Worm (Caenorhabditis elegans) whole organism, L2 larva: Measurements from ENCODE around the gene abhd-5.1.

Experiments
- C34F6.9 ChIP-seq: fragments of 150-350 bp; optimal IDR thresholded peaks from 2 replicates; lab custom pipeline; 2014; ENCODE audit warnings: missing biosample characterization, missing genetic modification characterization
- F13H6.1 ChIP-seq: sonication (generic microtip); optimal IDR thresholded peaks from 2 replicates; lab custom pipeline; 2016; ENCODE audit warnings: missing genetic modification characterization, missing compliant biosample characterization
- R02D3.7 ChIP-seq: fragments of 150-350 bp; optimal IDR thresholded peaks from 2 replicates; lab custom pipeline; 2014; ENCODE audit warnings: missing biosample characterization, missing genetic modification characterization
- ZK546.5 ChIP-seq: sonication (generic microtip); optimal IDR thresholded peaks from 2 replicates; lab custom pipeline; 2017; ENCODE audit warnings: missing biosample characterization, missing genetic modification characterization
- alr-1 ChIP-seq: fragments of 150-350 bp; optimal IDR thresholded peaks from 2 replicates; lab custom pipeline; 2014; ENCODE audit warnings: missing biosample characterization, missing genetic modification characterization
- aly-2 ChIP-seq: fragments of 150-350 bp; optimal IDR thresholded peaks from 2 replicates; lab custom pipeline; 2014; ENCODE audit warnings: missing biosample characterization, missing genetic modification characterization
- ceh-82 ChIP-seq: fragments of 150-350 bp; optimal IDR thresholded peaks from 2 replicates; lab custom pipeline; 2014; ENCODE audit warnings: missing biosample characterization, missing genetic modification characterization
- crh-2 ChIP-seq: sonication (generic microtip); optimal IDR thresholded peaks from 2 replicates; lab custom pipeline; 2017; ENCODE audit warnings: missing biosample characterization, missing genetic modification characterization
- dmd-4 ChIP-seq: sonication (generic microtip); optimal IDR thresholded peaks from 2 replicates; lab custom pipeline; 2017; ENCODE audit warnings: missing biosample characterization, missing genetic modification characterization
- egl-27 ChIP-seq: sonication (generic microtip); optimal IDR thresholded peaks from 3 replicates; lab custom pipeline; 2017; ENCODE audit warnings: missing biosample characterization, missing genetic modification reagents, missing genetic modification characterization
- elt-1 ChIP-seq: fragments of 150-350 bp; optimal IDR thresholded peaks from 2 replicates; lab custom pipeline; 2014; ENCODE audit warnings: missing biosample characterization, missing genetic modification characterization
- elt-3 ChIP-seq: sonication (generic microtip); optimal IDR thresholded peaks from 2 replicates; lab custom pipeline; 2017; ENCODE audit warnings: missing biosample characterization, missing genetic modification characterization
- fos-1 ChIP-seq: fragments of 150-350 bp; optimal IDR thresholded peaks from 2 replicates; lab custom pipeline; 2014; ENCODE audit warnings: missing biosample characterization, missing genetic modification characterization
- lin-39 ChIP-seq: fragments of 150-350 bp; optimal IDR thresholded peaks from 2 replicates; lab custom pipeline; 2014; ENCODE audit warnings: missing biosample characterization, missing genetic modification reagents, missing genetic modification characterization
- lsy-2 ChIP-seq, 2 experiments: fragments of 150-350 bp in 1 of 2; sonication (generic microtip) in 1 of 2; optimal IDR thresholded peaks; 2 replicates each; lab custom pipeline; 2014 to 2017; ENCODE audit warnings: missing biosample characterization in 2 of 2, missing genetic modification characterization in 2 of 2
- mab-5 ChIP-seq: fragments of 150-350 bp; optimal IDR thresholded peaks from 2 replicates; lab custom pipeline; 2014; ENCODE audit warnings: missing biosample characterization, missing genetic modification characterization
- mdl-1 ChIP-seq, 2 experiments: fragments of 150-350 bp in 1 of 2; sonication (generic microtip) in 1 of 2; optimal IDR thresholded peaks; 2 replicates each; lab custom pipeline; 2017; ENCODE audit warnings: missing biosample characterization in 2 of 2, missing genetic modification characterization in 2 of 2
- nhr-11 ChIP-seq: fragments of 150-350 bp; optimal IDR thresholded peaks from 2 replicates; lab custom pipeline; 2014; ENCODE audit warnings: missing biosample characterization, missing genetic modification characterization
- nhr-129 ChIP-seq: fragments of 150-350 bp; optimal IDR thresholded peaks from 2 replicates; lab custom pipeline; 2014; ENCODE audit warnings: missing biosample characterization, missing genetic modification characterization
- nhr-21 ChIP-seq: fragments of 150-350 bp; optimal IDR thresholded peaks from 2 replicates; lab custom pipeline; 2014; ENCODE audit warnings: missing biosample characterization, missing genetic modification characterization
- nhr-25 ChIP-seq: fragments of 150-350 bp; sonication (generic microtip); optimal IDR thresholded peaks from 3 replicates; lab custom pipeline; 2014; ENCODE audit warnings: missing biosample characterization, missing genetic modification characterization
- nhr-6 ChIP-seq: fragments of 150-350 bp; optimal IDR thresholded peaks from 2 replicates; lab custom pipeline; 2014; ENCODE audit warnings: missing biosample characterization, missing genetic modification characterization
- nhr-77 ChIP-seq: fragments of 150-350 bp; optimal IDR thresholded peaks from 2 replicates; lab custom pipeline; 2014; ENCODE audit warnings: missing biosample characterization, missing genetic modification characterization
- peb-1 ChIP-seq: fragments of 150-350 bp; optimal IDR thresholded peaks from 2 replicates; lab custom pipeline; 2014; ENCODE audit warnings: missing biosample characterization, missing genetic modification characterization
- sem-4 ChIP-seq: fragments of 150-350 bp; optimal IDR thresholded peaks from 2 replicates; lab custom pipeline; 2014; ENCODE audit warnings: missing biosample characterization, missing genetic modification reagents, missing genetic modification characterization
- skn-1 ChIP-seq: sonication (generic microtip); optimal IDR thresholded peaks from 2 replicates; lab custom pipeline; 2017; ENCODE audit warnings: missing biosample characterization, missing genetic modification characterization
- sma-3 ChIP-seq: sonication (generic microtip); optimal IDR thresholded peaks from 2 replicates; lab custom pipeline; 2016; ENCODE audit warnings: missing genetic modification reagents, missing genetic modification characterization, missing compliant biosample characterization
- sma-9 ChIP-seq, 2 experiments: fragments of 150-350 bp in 1 of 2; sonication (generic microtip) in 1 of 2; optimal IDR thresholded peaks; 2 replicates each; lab custom pipeline; 2014 to 2016; ENCODE audit warnings: missing genetic modification characterization in 2 of 2, mild to moderate bottlenecking in 1 of 2, missing biosample characterization in 1 of 2, missing compliant biosample characterization in 1 of 2, missing genetic modification reagents in 1 of 2, moderate library complexity in 1 of 2
- unc-39 ChIP-seq: fragments of 150-350 bp; optimal IDR thresholded peaks from 2 replicates; lab custom pipeline; 2014; ENCODE audit warnings: missing biosample characterization, missing genetic modification characterization
- unc-55 ChIP-seq: fragments of 150-350 bp; sonication (generic microtip); optimal IDR thresholded peaks from 3 replicates; lab custom pipeline; 2014; ENCODE audit warnings: missing biosample characterization, missing genetic modification reagents, missing genetic modification characterization
- unc-62 ChIP-seq: fragments of 150-350 bp; optimal IDR thresholded peaks from 2 replicates; lab custom pipeline; 2014; ENCODE audit warnings: missing biosample characterization, missing genetic modification reagents, missing genetic modification characterization
- zag-1 ChIP-seq: fragments of 150-350 bp; optimal IDR thresholded peaks from 2 replicates; lab custom pipeline; 2014; ENCODE audit warnings: missing biosample characterization, missing genetic modification characterization
- ztf-1 ChIP-seq: fragments of 200-800 bp; sonication (Bioruptor generic); conservative IDR thresholded peaks from 2 replicates; pipeline ENCODE4 v1.3.6; 2022; ENCODE audit warnings: missing genetic modification characterization, missing compliant biosample characterization
- ztf-11 ChIP-seq: sonication (generic microtip); optimal IDR thresholded peaks from 2 replicates; lab custom pipeline; 2017; ENCODE audit warnings: missing biosample characterization, missing genetic modification characterization
- ztf-4 ChIP-seq: fragments of 150-350 bp; optimal IDR thresholded peaks from 2 replicates; lab custom pipeline; 2014; ENCODE audit warnings: missing biosample characterization, missing genetic modification characterization

abhd-5.1 gene

DNA sequence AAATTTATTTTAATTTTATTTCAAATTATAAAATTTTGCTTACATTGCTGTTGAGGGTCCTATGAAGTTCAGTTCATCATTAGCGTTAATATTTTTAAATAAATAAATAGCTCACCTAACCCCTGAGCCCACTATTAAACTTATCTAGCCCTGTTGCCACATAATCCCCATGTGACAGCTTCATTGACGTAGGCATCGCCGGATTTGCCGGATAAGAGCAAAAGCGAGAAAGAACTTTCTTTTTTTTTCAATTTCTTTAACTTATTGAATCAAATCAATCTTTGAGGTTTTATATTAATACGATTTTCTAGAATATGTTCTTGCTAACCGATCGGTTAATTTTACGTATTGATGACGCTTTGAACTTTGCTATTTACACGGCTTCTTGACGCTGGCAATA lies 4.5 kb downstream of the abhd-5.1 start:
- TF ChIP-seq R02D3.7 (tag; lab: Kevin White, UChicago): no peak
- TF ChIP-seq elt-1 (tag; lab: Kevin White, UChicago): no peak
- no peak for TF ChIP-seq unc-39 (tag; lab: Kevin White, UChicago)
- no peak for TF ChIP-seq unc-55 (GFP tag; lab: Kevin White, UChicago)

DNA sequence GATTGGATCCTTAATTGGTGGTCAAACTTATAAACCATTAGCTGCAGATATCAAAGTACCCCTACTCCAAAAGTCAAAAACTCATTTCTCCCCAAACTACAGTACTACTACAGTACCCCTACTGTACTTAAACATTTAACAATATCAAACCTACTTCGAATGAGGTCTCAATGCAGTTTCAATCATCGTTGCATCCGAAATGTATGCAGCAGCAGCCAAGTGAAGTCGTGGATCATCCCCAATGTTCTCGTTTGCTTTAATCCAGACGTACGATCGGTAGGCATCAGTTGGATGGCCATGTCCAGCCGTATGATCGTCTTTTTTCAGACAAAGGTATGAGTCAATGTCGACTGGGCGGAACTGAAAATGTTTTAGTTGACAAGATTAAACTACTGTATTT lies 10.1 kb downstream of the abhd-5.1 start:
- TF ChIP-seq skn-1: no peak

DNA sequence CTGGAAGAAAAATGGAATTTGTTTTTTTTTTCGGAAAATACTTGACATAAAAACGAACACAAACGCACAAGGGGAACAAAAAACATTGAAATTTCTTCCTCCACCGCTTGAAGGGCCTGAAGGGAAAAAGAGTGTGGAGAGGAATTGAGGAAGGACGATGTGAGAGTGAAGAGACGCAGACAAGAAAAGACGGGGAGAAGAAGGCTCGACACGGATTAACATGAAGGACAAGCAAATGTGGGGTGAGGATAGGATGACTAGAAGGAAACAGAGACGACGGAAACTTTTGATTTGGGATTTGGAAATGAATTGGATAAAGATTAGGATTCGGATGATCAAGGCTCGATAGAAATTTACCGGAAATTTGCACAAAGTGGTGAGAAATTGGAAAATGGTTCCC lies 13.1 kb downstream of the abhd-5.1 start:
- TF ChIP-seq ZK546.5 (no peak), nhr-129 (tag; lab: Kevin White, UChicago) (peak; percentile 51), unc-55 (GFP tag; lab: Kevin White, UChicago) (peak; percentile 42), lsy-2 (tag; optimal IDR thresholded peaks at IDR 0.05; lab: Kevin White, UChicago) (peak in 1 of 2 experiments; percentile 45), sma-3 (GFP tag; lab: Kevin White, UChicago) (no peak)

DNA sequence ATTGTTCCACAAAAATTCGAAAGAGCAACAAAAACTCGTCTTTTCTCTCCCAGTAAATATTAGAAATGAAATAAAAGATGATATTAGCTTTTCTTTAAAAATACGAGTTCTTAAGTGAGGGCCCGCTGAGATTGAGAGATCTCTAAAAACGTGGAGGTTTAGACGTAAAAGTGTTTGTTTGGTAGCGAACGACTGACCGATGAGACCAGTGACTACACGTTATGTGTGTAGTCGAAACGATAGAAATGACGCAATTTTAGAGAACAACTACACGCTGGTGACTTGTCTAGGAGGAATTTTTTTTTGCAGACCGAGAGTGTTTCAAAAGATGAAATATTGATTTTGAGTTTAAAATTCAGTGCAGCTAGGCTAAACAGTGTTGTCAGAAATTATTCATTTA lies 15.3 kb downstream of the abhd-5.1 start, which contains the start of gene C37H5.13:
TSS of gene C37H5.13 (minus strand) at position 229 of the 400 bp plus-strand sequence.
- TF ChIP-seq skn-1: no peak
- no peak for TF ChIP-seq mdl-1 (tag; optimal IDR thresholded peaks at IDR 0.05; lab: Kevin White, UChicago)
- no peak for TF ChIP-seq elt-1 (tag; lab: Kevin White, UChicago)
- peak; percentile 65 for TF ChIP-seq F13H6.1 (tag; lab: Kevin White, UChicago)
- TF ChIP-seq fos-1 (tag; lab: Kevin White, UChicago): peak; percentile 40
- TF ChIP-seq egl-27: no peak
- peak in 1 of 2 experiments; percentile 49 for TF ChIP-seq lsy-2 (tag; optimal IDR thresholded peaks at IDR 0.05; lab: Kevin White, UChicago)
- no peak for TF ChIP-seq nhr-21 (tag; lab: Kevin White, UChicago)
- TF ChIP-seq nhr-129 (tag; lab: Kevin White, UChicago): peak; percentile 97
- peak; percentile 67 for TF ChIP-seq sma-9 (GFP tag; optimal IDR thresholded peaks at IDR 0.05; lab: Kevin White, UChicago)
- no peak for TF ChIP-seq sma-9 (tag; optimal IDR thresholded peaks at IDR 0.05; lab: Kevin White, UChicago)
- TF ChIP-seq mab-5 (tag; lab: Kevin White, UChicago): no peak
- no peak for TF ChIP-seq nhr-77 (tag; lab: Kevin White, UChicago)
- no peak for TF ChIP-seq alr-1
- no peak for TF ChIP-seq peb-1
- TF ChIP-seq ceh-82: no peak
- TF ChIP-seq crh-2 (tag; lab: Kevin White, UChicago): peak; percentile 49
- peak; percentile 22 for TF ChIP-seq nhr-25 (tag; lab: Kevin White, UChicago)

DNA sequence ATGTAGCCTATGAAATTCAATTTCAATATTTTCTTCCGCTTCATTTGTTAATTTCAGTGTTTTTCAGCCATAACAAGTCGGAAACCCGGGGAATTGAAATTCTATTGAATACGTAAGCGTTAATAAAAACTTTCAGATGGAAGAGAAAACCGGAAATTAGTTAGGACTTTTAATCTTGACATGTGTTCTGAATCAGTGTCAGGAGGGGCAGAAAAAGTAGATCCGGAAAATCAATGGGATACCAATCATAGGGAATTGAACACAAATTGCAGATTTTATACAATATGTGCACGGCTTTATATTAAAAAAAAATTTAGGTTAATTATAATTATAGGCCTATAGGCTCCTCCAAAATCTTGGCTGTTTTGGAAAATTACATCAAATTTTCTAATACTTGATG lies 16.9 kb downstream of the abhd-5.1 start:
- TF ChIP-seq nhr-11 (tag; lab: Kevin White, UChicago): no peak
- TF ChIP-seq peb-1: no peak
- no peak for TF ChIP-seq ztf-11 (tag; lab: Kevin White, UChicago)
- no peak for TF ChIP-seq skn-1
- no peak for TF ChIP-seq zag-1 (tag; lab: Kevin White, UChicago)
- no peak for TF ChIP-seq sem-4
- no peak for TF ChIP-seq sma-3 (GFP tag; lab: Kevin White, UChicago)
- TF ChIP-seq aly-2: no peak
- TF ChIP-seq elt-3: no peak
- TF ChIP-seq C34F6.9 (tag; lab: Kevin White, UChicago): no peak
- no peak for TF ChIP-seq unc-39 (tag; lab: Kevin White, UChicago)
- TF ChIP-seq nhr-6 (tag; lab: Kevin White, UChicago): no peak
- no peak for TF ChIP-seq unc-62 (GFP tag; lab: Kevin White, UChicago)
- TF ChIP-seq lin-39 (tag; lab: Kevin White, UChicago): no peak
- no peak for TF ChIP-seq ztf-1 (GFP tag; lab: Robert Waterston, UW)
- no peak for TF ChIP-seq elt-1 (tag; lab: Kevin White, UChicago)
- no peak for TF ChIP-seq ztf-4 (tag; lab: Kevin White, UChicago)
- no peak for TF ChIP-seq dmd-4
- TF ChIP-seq nhr-129 (tag; lab: Kevin White, UChicago): no peak
